Worm (Caenorhabditis elegans) whole organism, L1 larva: ENCODE results near the gene micu-1.
A peak's percentile ranks its signal among the peaks of the same experiment; 100 is the strongest.

Experiments used
- C04F5.9 ChIP-seq: sonication (generic microtip); optimal IDR thresholded peaks from 2 replicates; lab custom pipeline; 2016; ENCODE audit warnings: missing genetic modification characterization, missing compliant biosample characterization
- F16B12.6 ChIP-seq: fragments of 150-350 bp; optimal IDR thresholded peaks from 2 replicates; lab custom pipeline; 2014; ENCODE audit warnings: missing biosample characterization, missing genetic modification characterization
- aha-1 ChIP-seq: fragments of 150-350 bp; optimal IDR thresholded peaks from 2 replicates; lab custom pipeline; 2014; ENCODE audit warnings: missing biosample characterization, missing genetic modification characterization
- aly-2 ChIP-seq: fragments of 150-350 bp; optimal IDR thresholded peaks from 2 replicates; lab custom pipeline; 2014; ENCODE audit warnings: missing biosample characterization, missing genetic modification characterization
- ama-1 ChIP-seq: fragments of 150-350 bp; optimal IDR thresholded peaks from 2 replicates; lab custom pipeline; 2014
- blmp-1 ChIP-seq: fragments of 150-350 bp; optimal IDR thresholded peaks from 2 replicates; lab custom pipeline; 2014; ENCODE audit warnings: missing biosample characterization, missing genetic modification characterization
- ceh-63 ChIP-seq: fragments of 200-800 bp; sonication (Bioruptor generic); optimal IDR thresholded peaks from 2 replicates; lab custom pipeline; 2018; ENCODE audit warnings: mild to moderate bottlenecking, missing genetic modification characterization, missing compliant biosample characterization
- ceh-90 ChIP-seq: sonication (generic microtip); optimal IDR thresholded peaks from 2 replicates; lab custom pipeline; 2016; ENCODE audit warnings: missing genetic modification characterization, missing compliant biosample characterization
- ces-1 ChIP-seq: fragments of 150-350 bp; optimal IDR thresholded peaks from 2 replicates; lab custom pipeline; 2014; ENCODE audit warnings: missing biosample characterization, missing genetic modification reagents, missing genetic modification characterization
- dsc-1 ChIP-seq: sonication (generic microtip); optimal IDR thresholded peaks from 2 replicates; lab custom pipeline; 2016; ENCODE audit warnings: mild to moderate bottlenecking, missing genetic modification characterization, missing compliant biosample characterization
- efl-1 ChIP-seq, 4 experiments: fragments of 150-350 bp; optimal IDR thresholded peaks in 3 of 4; peaks in 1 of 4; 1 replicate in 1 of 4; 2 replicates in 3 of 4; lab custom pipeline; 2014; ENCODE audit warnings: missing biosample characterization in 2 of 4, missing genetic modification characterization in 2 of 4, missing genetic modification reagents in 2 of 4
- efl-3 ChIP-seq: fragments of 200-800 bp; sonication (Bioruptor generic); optimal IDR thresholded peaks from 2 replicates; lab custom pipeline; 2018; ENCODE audit warnings: mild to moderate bottlenecking, missing genetic modification characterization, missing compliant biosample characterization
- egl-27 ChIP-seq, 2 experiments: fragments of 150-350 bp in 1 of 2; sonication (generic microtip); optimal IDR thresholded peaks; 3 replicates each; lab custom pipeline; 2017 to 2018; ENCODE audit warnings: missing biosample characterization in 2 of 2, missing genetic modification characterization in 2 of 2, missing genetic modification reagents in 2 of 2
- fos-1 ChIP-seq: fragments of 150-350 bp; optimal IDR thresholded peaks from 2 replicates; lab custom pipeline; 2014; ENCODE audit warnings: missing biosample characterization, missing genetic modification characterization
- hlh-17 ChIP-seq: fragments of 200-800 bp; sonication (Bioruptor generic); optimal IDR thresholded peaks from 2 replicates; lab custom pipeline; 2018; ENCODE audit warnings: missing genetic modification characterization, mild to moderate bottlenecking, missing compliant biosample characterization, moderate library complexity, borderline replicate concordance
- hlh-4 ChIP-seq: sonication (generic microtip); optimal IDR thresholded peaks from 2 replicates; lab custom pipeline; 2016; ENCODE audit warnings: mild to moderate bottlenecking, missing genetic modification characterization, missing compliant biosample characterization
- hpl-2 ChIP-seq: fragments of 150-350 bp; optimal IDR thresholded peaks from 2 replicates; lab custom pipeline; 2014; ENCODE audit warnings: missing biosample characterization, missing genetic modification reagents, missing genetic modification characterization
- irx-1 ChIP-seq: sonication (generic microtip); optimal IDR thresholded peaks from 2 replicates; lab custom pipeline; 2016; ENCODE audit warnings: missing genetic modification characterization, missing compliant biosample characterization
- isw-1 ChIP-seq: fragments of 200-800 bp; sonication (Bioruptor generic); IDR thresholded peaks from 2 replicates; pipeline ENCODE4 v1.3.6; 2022; ENCODE audit warnings: missing genetic modification characterization, missing compliant biosample characterization
- jun-1 ChIP-seq: fragments of 150-350 bp; optimal IDR thresholded peaks from 2 replicates; lab custom pipeline; 2014; ENCODE audit warnings: missing biosample characterization, missing genetic modification reagents, missing genetic modification characterization
- lin-13 ChIP-seq: fragments of 150-350 bp; optimal IDR thresholded peaks from 2 replicates; lab custom pipeline; 2014; ENCODE audit warnings: missing biosample characterization, missing genetic modification reagents, missing genetic modification characterization
- lin-14 ChIP-seq: fragments of 200-800 bp; sonication (Bioruptor generic); optimal IDR thresholded peaks from 2 replicates; lab custom pipeline; 2018; ENCODE audit warnings: mild to moderate bottlenecking, missing genetic modification characterization, moderate library complexity, missing compliant biosample characterization
- lin-15B ChIP-seq: fragments of 150-350 bp; sonication (generic microtip); optimal IDR thresholded peaks from 3 replicates; lab custom pipeline; 2014; ENCODE audit warnings: missing biosample characterization, missing genetic modification characterization
- lin-35 ChIP-seq, 2 experiments: fragments of 150-350 bp; optimal IDR thresholded peaks; 2 replicates each; lab custom pipeline; 2014; ENCODE audit warnings: missing biosample characterization in 2 of 2, missing genetic modification characterization in 2 of 2, missing genetic modification reagents in 2 of 2
- lin-39 ChIP-seq: fragments of 150-350 bp; optimal IDR thresholded peaks from 2 replicates; lab custom pipeline; 2014; ENCODE audit warnings: missing biosample characterization, missing genetic modification reagents, missing genetic modification characterization
- lir-3 ChIP-seq: sonication (generic microtip); optimal IDR thresholded peaks from 2 replicates; lab custom pipeline; 2016; ENCODE audit warnings: mild to moderate bottlenecking, missing genetic modification characterization, moderate library complexity, missing compliant biosample characterization; ENCODE audit not compliant: poor library complexity
- mab-9 ChIP-seq: fragments of 200-800 bp; sonication (Bioruptor generic); IDR thresholded peaks from 2 replicates; pipeline ENCODE4 v1.3.6; 2022; ENCODE audit warnings: missing genetic modification reagents, missing genetic modification characterization, missing compliant biosample characterization
- mef-2 ChIP-seq: fragments of 150-350 bp; optimal IDR thresholded peaks from 2 replicates; lab custom pipeline; 2014; ENCODE audit warnings: missing biosample characterization, missing genetic modification characterization
- mep-1 ChIP-seq: fragments of 150-350 bp; optimal IDR thresholded peaks from 2 replicates; lab custom pipeline; 2014; ENCODE audit warnings: missing biosample characterization, missing genetic modification characterization
- nhr-11 ChIP-seq: fragments of 150-350 bp; optimal IDR thresholded peaks from 2 replicates; lab custom pipeline; 2014; ENCODE audit warnings: missing biosample characterization, missing genetic modification characterization
- nhr-12 ChIP-seq: sonication (generic microtip); optimal IDR thresholded peaks from 2 replicates; lab custom pipeline; 2017; ENCODE audit warnings: missing biosample characterization, missing genetic modification characterization
- nhr-19 ChIP-seq: fragments of 200-800 bp; sonication (Bioruptor generic); conservative IDR thresholded peaks from 2 replicates; pipeline ENCODE4 v1.3.6; 2022; ENCODE audit warnings: missing genetic modification characterization, missing compliant biosample characterization
- nhr-20 ChIP-seq: sonication (generic microtip); optimal IDR thresholded peaks from 2 replicates; lab custom pipeline; 2016; ENCODE audit warnings: mild to moderate bottlenecking, missing genetic modification characterization, missing compliant biosample characterization
- nhr-237 ChIP-seq: fragments of 150-350 bp; optimal IDR thresholded peaks from 2 replicates; lab custom pipeline; 2014; ENCODE audit warnings: missing biosample characterization, missing genetic modification characterization
- nhr-47 ChIP-seq: sonication (generic microtip); optimal IDR thresholded peaks from 2 replicates; lab custom pipeline; 2016; ENCODE audit warnings: mild to moderate bottlenecking, missing genetic modification characterization, moderate library complexity, missing compliant biosample characterization
- nhr-71 ChIP-seq: sonication (generic microtip); optimal IDR thresholded peaks from 2 replicates; lab custom pipeline; 2016; ENCODE audit warnings: mild to moderate bottlenecking, missing genetic modification characterization, moderate library complexity, missing compliant biosample characterization
- nhr-77 ChIP-seq: fragments of 150-350 bp; optimal IDR thresholded peaks from 2 replicates; lab custom pipeline; 2014; ENCODE audit warnings: missing biosample characterization, missing genetic modification characterization
- nhr-84 ChIP-seq: sonication (generic microtip); optimal IDR thresholded peaks from 2 replicates; lab custom pipeline; 2017; ENCODE audit warnings: missing biosample characterization, missing genetic modification characterization
- nhr-85 ChIP-seq: sonication (generic microtip); peaks from one replicate; lab custom pipeline; 2016; ENCODE audit warnings: missing genetic modification characterization, inconsistent platforms, missing compliant biosample characterization
- pag-3 ChIP-seq: sonication (generic microtip); optimal IDR thresholded peaks from 2 replicates; lab custom pipeline; 2017; ENCODE audit warnings: missing genetic modification characterization, mild to moderate bottlenecking, missing compliant biosample characterization, antibody characterized with exemption, borderline replicate concordance; ENCODE audit not compliant: insufficient read depth
- pax-3 ChIP-seq: fragments of 200-800 bp; sonication (Bioruptor generic); optimal IDR thresholded peaks from 2 replicates; lab custom pipeline; 2018; ENCODE audit warnings: mild to moderate bottlenecking, missing genetic modification characterization, moderate library complexity, missing compliant biosample characterization
- snpc-4 ChIP-seq: fragments of 150-350 bp; optimal IDR thresholded peaks from 2 replicates; lab custom pipeline; 2014; ENCODE audit warnings: missing biosample characterization, missing genetic modification characterization
- sox-4 ChIP-seq: sonication (generic microtip); optimal IDR thresholded peaks from 2 replicates; lab custom pipeline; 2016; ENCODE audit warnings: missing genetic modification characterization, missing compliant biosample characterization
- sptf-1 ChIP-seq: fragments of 150-350 bp; optimal IDR thresholded peaks from 2 replicates; lab custom pipeline; 2014; ENCODE audit warnings: missing biosample characterization, missing genetic modification characterization
- sup-37 ChIP-seq: fragments of 200-800 bp; sonication (Bioruptor generic); optimal IDR thresholded peaks from 2 replicates; lab custom pipeline; 2018; ENCODE audit warnings: mild to moderate bottlenecking, missing genetic modification characterization, missing compliant biosample characterization
- swsn-7 ChIP-seq: sonication (generic microtip); optimal IDR thresholded peaks from 2 replicates; lab custom pipeline; 2016; ENCODE audit warnings: missing genetic modification characterization, missing compliant biosample characterization
- tlp-1 ChIP-seq: fragments of 150-350 bp; optimal IDR thresholded peaks from 2 replicates; lab custom pipeline; 2014; ENCODE audit warnings: missing biosample characterization, missing genetic modification characterization
- unc-130 ChIP-seq: fragments of 150-350 bp; optimal IDR thresholded peaks from 2 replicates; lab custom pipeline; 2017; ENCODE audit warnings: missing biosample characterization, missing genetic modification characterization, inconsistent platforms
- xbp-1 ChIP-seq: sonication (generic microtip); optimal IDR thresholded peaks from 2 replicates; lab custom pipeline; 2016; ENCODE audit warnings: missing genetic modification characterization, missing compliant biosample characterization
- zag-1 ChIP-seq: fragments of 150-350 bp; optimal IDR thresholded peaks from 2 replicates; lab custom pipeline; 2014; ENCODE audit warnings: missing biosample characterization, missing genetic modification characterization
- zip-4 ChIP-seq: fragments of 200-800 bp; sonication (Bioruptor generic); optimal IDR thresholded peaks from 2 replicates; lab custom pipeline; 2018; ENCODE audit warnings: mild to moderate bottlenecking, missing genetic modification characterization, moderate library complexity, missing compliant biosample characterization
- ztf-4 ChIP-seq: fragments of 150-350 bp; optimal IDR thresholded peaks from 2 replicates; lab custom pipeline; 2014; ENCODE audit warnings: missing biosample characterization, missing genetic modification characterization

The micu-1 gene

ce11 chrIV:13289321-13289720, 8.4 kb upstream of the micu-1 start, which contains the start of gene Y67H2A.10 (continued):
- TF ChIP-seq snpc-4 (tag; lab: Kevin White, UChicago) (no peak), mef-2 (tag; lab: Kevin White, UChicago) (no peak), aha-1 (no peak), pax-3 (no peak), nhr-77 (no peak), hlh-4 (tag; lab: Kevin White, UChicago) (no peak), egl-27 (tag; optimal IDR thresholded peaks at IDR 0.05; lab: Kevin White, UChicago) (no peak), aly-2 (tag; lab: Kevin White, UChicago) (no peak), nhr-19 (GFP tag; lab: Robert Waterston, UW) (no peak), ztf-4 (tag; lab: Kevin White, UChicago) (no peak), nhr-11 (tag; lab: Kevin White, UChicago) (no peak), ceh-90 (tag; lab: Kevin White, UChicago) (peak; percentile 44), nhr-85 (tag; lab: Kevin White, UChicago) (peak; percentile 19), sptf-1 (tag; lab: Kevin White, UChicago) (no peak), jun-1 (tag; lab: Kevin White, UChicago) (no peak), blmp-1 (tag; lab: Kevin White, UChicago) (no peak), ceh-63 (GFP tag; lab: Kevin White, UChicago) (no peak), fos-1 (no peak), nhr-237 (tag; lab: Kevin White, UChicago) (no peak), sup-37 (GFP tag; lab: Kevin White, UChicago) (no peak), hlh-17 (GFP tag; lab: Kevin White, UChicago) (no peak), pag-3 (no peak), lin-13 (no peak), ces-1 (no peak), mep-1 (tag; lab: Kevin White, UChicago) (peak; percentile 49), sox-4 (no peak), xbp-1 (no peak), unc-130 (tag; lab: Kevin White, UChicago) (no peak), zip-4 (GFP tag; lab: Kevin White, UChicago) (no peak), swsn-7 (tag; lab: Kevin White, UChicago) (no peak), efl-3 (GFP tag; lab: Kevin White, UChicago) (no peak), nhr-20 (tag; lab: Kevin White, UChicago) (no peak), efl-1 (optimal IDR thresholded peaks at IDR 0.05; lab: Kevin White, UChicago) (peak; percentile 23 to 32), efl-1 (GFP tag; optimal IDR thresholded peaks at IDR 0.05 in 1 of 2; lab: Kevin White, UChicago) (peak in 1 of 2 experiments; percentile 52), lin-39 (tag; lab: Kevin White, UChicago) (no peak), lin-35 (GFP tag; optimal IDR thresholded peaks at IDR 0.05; lab: Kevin White, UChicago) (peak; percentile 19 to 23), nhr-47 (no peak), F16B12.6 (tag; lab: Kevin White, UChicago) (no peak), C04F5.9 (no peak), mab-9 (GFP tag; lab: Robert Waterston, UW) (no peak), tlp-1 (tag; lab: Kevin White, UChicago) (no peak), dsc-1 (tag; lab: Kevin White, UChicago) (no peak), nhr-12 (tag; lab: Kevin White, UChicago) (no peak), nhr-84 (tag; lab: Kevin White, UChicago) (no peak), zag-1 (tag; lab: Kevin White, UChicago) (no peak), hpl-2 (GFP tag; lab: Kevin White, UChicago) (no peak), nhr-71 (tag; lab: Kevin White, UChicago) (no peak), lin-14 (GFP tag; lab: Kevin White, UChicago) (no peak), irx-1 (tag; lab: Kevin White, UChicago) (peak; percentile 21), lin-15B (tag; lab: Kevin White, UChicago) (peak; percentile 24), isw-1 (GFP tag; lab: Robert Waterston, UW) (no peak), lir-3 (tag; lab: Kevin White, UChicago) (peak; percentile 49), ama-1 (lab: Kevin White, UChicago) (no peak)
